Fruit fly (Drosophila melanogaster): Measurements from ENCODE around the gene CG15628.
A peak's percentile ranks its signal among the peaks of the same experiment; 100 is the strongest.

dm6 chr2L:4793780-4794523 lies 27.6 kb upstream of the CG15628 start, which contains the start of gene fipi:
- TF ChIP-seq luna (GFP tag; optimal IDR thresholded peaks at IDR 0.05) (no peak), twi (tag; optimal IDR thresholded peaks at IDR 0.05) (no peak), insv (GFP tag; optimal IDR thresholded peaks at IDR 0.05) (no peak), Blimp-1 (GFP tag; optimal IDR thresholded peaks at IDR 0.05) (peak; percentile 26), Dll (GFP tag; IDR thresholded peaks at IDR 0.05; ENCODE audit: partially characterized antibody) (no peak), Fer3 (tag; optimal IDR thresholded peaks at IDR 0.05) (no peak), trem (tag; optimal IDR thresholded peaks at IDR 0.05) (peak; percentile 16), nerfin-2 (GFP tag; IDR thresholded peaks at IDR 0.05; ENCODE audit: partially characterized antibody) (no peak), CG3726 (GFP tag; IDR thresholded peaks at IDR 0.05) (no peak), B-H2 (GFP tag; optimal IDR thresholded peaks at IDR 0.05) (no peak), CkIIα-i1 (GFP tag; IDR thresholded peaks at IDR 0.05) (no peak), Sin3A (optimal IDR thresholded peaks at IDR 0.05) (no peak)
